Worm (Caenorhabditis elegans) whole organism, L1 larva: ENCODE results near the gene npp-25.

Source experiments
- C04F5.9 ChIP-seq: sonication (generic microtip); optimal IDR thresholded peaks from 2 replicates; lab custom pipeline; 2016; ENCODE audit warnings: missing genetic modification characterization, missing compliant biosample characterization
- C16A3.4 ChIP-seq: fragments of 150-350 bp; optimal IDR thresholded peaks from 2 replicates; lab custom pipeline; 2014; ENCODE audit warnings: missing biosample characterization, missing genetic modification characterization
- C34B4.2 ChIP-seq: sonication (generic microtip); optimal IDR thresholded peaks from 2 replicates; lab custom pipeline; 2017; ENCODE audit warnings: mild to moderate bottlenecking, missing genetic modification characterization, missing compliant biosample characterization
- aha-1 ChIP-seq: fragments of 150-350 bp; optimal IDR thresholded peaks from 2 replicates; lab custom pipeline; 2014; ENCODE audit warnings: missing biosample characterization, missing genetic modification characterization
- aly-2 ChIP-seq: fragments of 150-350 bp; optimal IDR thresholded peaks from 2 replicates; lab custom pipeline; 2014; ENCODE audit warnings: missing biosample characterization, missing genetic modification characterization
- ceh-63 ChIP-seq: fragments of 200-800 bp; sonication (Bioruptor generic); optimal IDR thresholded peaks from 2 replicates; lab custom pipeline; 2018; ENCODE audit warnings: mild to moderate bottlenecking, missing genetic modification characterization, missing compliant biosample characterization
- ceh-8 ChIP-seq: fragments of 200-800 bp; sonication (Bioruptor generic); optimal IDR thresholded peaks from 2 replicates; lab custom pipeline; 2018; ENCODE audit warnings: mild to moderate bottlenecking, missing genetic modification characterization, moderate library complexity, missing compliant biosample characterization
- ceh-82 ChIP-seq, 3 experiments: fragments of 150-350 bp in 1 of 3; sonication (generic microtip) in 2 of 3; optimal IDR thresholded peaks; 2 replicates each; lab custom pipeline; 2014 to 2017; ENCODE audit warnings: missing biosample characterization in 3 of 3, missing genetic modification characterization in 3 of 3
- ceh-88 ChIP-seq: fragments of 200-800 bp; sonication (Bioruptor generic); IDR thresholded peaks from 2 replicates; pipeline ENCODE4 v1.3.6; 2022; ENCODE audit warnings: missing genetic modification characterization, missing compliant biosample characterization
- ceh-90 ChIP-seq: sonication (generic microtip); optimal IDR thresholded peaks from 2 replicates; lab custom pipeline; 2016; ENCODE audit warnings: missing genetic modification characterization, missing compliant biosample characterization
- ces-1 ChIP-seq: fragments of 150-350 bp; optimal IDR thresholded peaks from 2 replicates; lab custom pipeline; 2014; ENCODE audit warnings: missing biosample characterization, missing genetic modification reagents, missing genetic modification characterization
- efl-1 ChIP-seq, 4 experiments: fragments of 150-350 bp; optimal IDR thresholded peaks in 3 of 4; peaks in 1 of 4; 1 replicate in 1 of 4; 2 replicates in 3 of 4; lab custom pipeline; 2014; ENCODE audit warnings: missing biosample characterization in 2 of 4, missing genetic modification characterization in 2 of 4, missing genetic modification reagents in 2 of 4
- efl-3 ChIP-seq: fragments of 200-800 bp; sonication (Bioruptor generic); optimal IDR thresholded peaks from 2 replicates; lab custom pipeline; 2018; ENCODE audit warnings: mild to moderate bottlenecking, missing genetic modification characterization, missing compliant biosample characterization
- egl-13 ChIP-seq: sonication (generic microtip); optimal IDR thresholded peaks from 2 replicates; lab custom pipeline; 2016; ENCODE audit warnings: missing genotype, missing genetic modification reagents, missing genetic modification characterization, missing compliant biosample characterization
- egl-27 ChIP-seq, 2 experiments: fragments of 150-350 bp in 1 of 2; sonication (generic microtip); optimal IDR thresholded peaks; 3 replicates each; lab custom pipeline; 2017 to 2018; ENCODE audit warnings: missing biosample characterization in 2 of 2, missing genetic modification characterization in 2 of 2, missing genetic modification reagents in 2 of 2
- elt-3 ChIP-seq, 6 experiments: fragments of 150-350 bp in 1 of 6; sonication (generic microtip); optimal IDR thresholded peaks; 2 replicates each; lab custom pipeline; 2017 to 2018; ENCODE audit warnings: missing biosample characterization in 6 of 6, missing genetic modification characterization in 6 of 6, inconsistent platforms in 1 of 6
- fkh-10 ChIP-seq: sonication (generic microtip); optimal IDR thresholded peaks from 2 replicates; lab custom pipeline; 2017; ENCODE audit warnings: missing biosample characterization, missing genetic modification reagents, missing genetic modification characterization
- fkh-8 ChIP-seq: sonication (generic microtip); optimal IDR thresholded peaks from 2 replicates; lab custom pipeline; 2016; ENCODE audit warnings: mild to moderate bottlenecking, missing genetic modification characterization, missing compliant biosample characterization
- grh-1 ChIP-seq: fragments of 200-800 bp; sonication (Bioruptor generic); IDR thresholded peaks from 2 replicates; pipeline ENCODE4 v1.3.6; 2022; ENCODE audit warnings: missing genetic modification reagents, missing genetic modification characterization, missing compliant biosample characterization
- hlh-17 ChIP-seq: fragments of 200-800 bp; sonication (Bioruptor generic); optimal IDR thresholded peaks from 2 replicates; lab custom pipeline; 2018; ENCODE audit warnings: missing genetic modification characterization, mild to moderate bottlenecking, missing compliant biosample characterization, moderate library complexity, borderline replicate concordance
- hlh-4 ChIP-seq: sonication (generic microtip); optimal IDR thresholded peaks from 2 replicates; lab custom pipeline; 2016; ENCODE audit warnings: mild to moderate bottlenecking, missing genetic modification characterization, missing compliant biosample characterization
- hpl-2 ChIP-seq: fragments of 150-350 bp; optimal IDR thresholded peaks from 2 replicates; lab custom pipeline; 2014; ENCODE audit warnings: missing biosample characterization, missing genetic modification reagents, missing genetic modification characterization
- irx-1 ChIP-seq: sonication (generic microtip); optimal IDR thresholded peaks from 2 replicates; lab custom pipeline; 2016; ENCODE audit warnings: missing genetic modification characterization, missing compliant biosample characterization
- isw-1 ChIP-seq: fragments of 200-800 bp; sonication (Bioruptor generic); IDR thresholded peaks from 2 replicates; pipeline ENCODE4 v1.3.6; 2022; ENCODE audit warnings: missing genetic modification characterization, missing compliant biosample characterization
- lin-13 ChIP-seq: fragments of 150-350 bp; optimal IDR thresholded peaks from 2 replicates; lab custom pipeline; 2014; ENCODE audit warnings: missing biosample characterization, missing genetic modification reagents, missing genetic modification characterization
- lin-35 ChIP-seq, 2 experiments: fragments of 150-350 bp; optimal IDR thresholded peaks; 2 replicates each; lab custom pipeline; 2014; ENCODE audit warnings: missing biosample characterization in 2 of 2, missing genetic modification characterization in 2 of 2, missing genetic modification reagents in 2 of 2
- mab-9 ChIP-seq: fragments of 200-800 bp; sonication (Bioruptor generic); IDR thresholded peaks from 2 replicates; pipeline ENCODE4 v1.3.6; 2022; ENCODE audit warnings: missing genetic modification reagents, missing genetic modification characterization, missing compliant biosample characterization
- mep-1 ChIP-seq: fragments of 150-350 bp; optimal IDR thresholded peaks from 2 replicates; lab custom pipeline; 2014; ENCODE audit warnings: missing biosample characterization, missing genetic modification characterization
- nhr-12 ChIP-seq: sonication (generic microtip); optimal IDR thresholded peaks from 2 replicates; lab custom pipeline; 2017; ENCODE audit warnings: missing biosample characterization, missing genetic modification characterization
- nhr-237 ChIP-seq: fragments of 150-350 bp; optimal IDR thresholded peaks from 2 replicates; lab custom pipeline; 2014; ENCODE audit warnings: missing biosample characterization, missing genetic modification characterization
- nhr-47 ChIP-seq: sonication (generic microtip); optimal IDR thresholded peaks from 2 replicates; lab custom pipeline; 2016; ENCODE audit warnings: mild to moderate bottlenecking, missing genetic modification characterization, moderate library complexity, missing compliant biosample characterization
- nhr-71 ChIP-seq: sonication (generic microtip); optimal IDR thresholded peaks from 2 replicates; lab custom pipeline; 2016; ENCODE audit warnings: mild to moderate bottlenecking, missing genetic modification characterization, moderate library complexity, missing compliant biosample characterization
- nhr-76 ChIP-seq: sonication (generic microtip); optimal IDR thresholded peaks from 2 replicates; lab custom pipeline; 2017; ENCODE audit warnings: missing biosample characterization, missing genetic modification characterization
- nhr-77 ChIP-seq: fragments of 150-350 bp; optimal IDR thresholded peaks from 2 replicates; lab custom pipeline; 2014; ENCODE audit warnings: missing biosample characterization, missing genetic modification characterization
- nhr-85 ChIP-seq: sonication (generic microtip); peaks from one replicate; lab custom pipeline; 2016; ENCODE audit warnings: missing genetic modification characterization, inconsistent platforms, missing compliant biosample characterization
- nhr-90 ChIP-seq: sonication (generic microtip); optimal IDR thresholded peaks from 2 replicates; lab custom pipeline; 2016; ENCODE audit warnings: mild to moderate bottlenecking, missing genetic modification characterization, missing compliant biosample characterization; ENCODE audit not compliant: poor library complexity
- pax-3 ChIP-seq: fragments of 200-800 bp; sonication (Bioruptor generic); optimal IDR thresholded peaks from 2 replicates; lab custom pipeline; 2018; ENCODE audit warnings: mild to moderate bottlenecking, missing genetic modification characterization, moderate library complexity, missing compliant biosample characterization
- pqm-1 ChIP-seq: sonication (generic microtip); optimal IDR thresholded peaks from 3 replicates; lab custom pipeline; 2017; ENCODE audit warnings: missing biosample characterization, missing genetic modification characterization
- sox-4 ChIP-seq: sonication (generic microtip); optimal IDR thresholded peaks from 2 replicates; lab custom pipeline; 2016; ENCODE audit warnings: missing genetic modification characterization, missing compliant biosample characterization
- unc-98 ChIP-seq: fragments of 200-800 bp; sonication (Bioruptor generic); IDR thresholded peaks from 2 replicates; pipeline ENCODE4 v1.3.6; 2022; ENCODE audit warnings: missing genetic modification characterization, missing compliant biosample characterization
- vab-15 ChIP-seq: sonication (generic microtip); optimal IDR thresholded peaks from 2 replicates; lab custom pipeline; 2017; ENCODE audit warnings: missing genotype, mild to moderate bottlenecking, missing genetic modification characterization, missing compliant biosample characterization
- xbp-1 ChIP-seq: sonication (generic microtip); optimal IDR thresholded peaks from 2 replicates; lab custom pipeline; 2016; ENCODE audit warnings: missing genetic modification characterization, missing compliant biosample characterization
- zip-4 ChIP-seq: fragments of 200-800 bp; sonication (Bioruptor generic); optimal IDR thresholded peaks from 2 replicates; lab custom pipeline; 2018; ENCODE audit warnings: mild to moderate bottlenecking, missing genetic modification characterization, moderate library complexity, missing compliant biosample characterization

Gene npp-25

DNA sequence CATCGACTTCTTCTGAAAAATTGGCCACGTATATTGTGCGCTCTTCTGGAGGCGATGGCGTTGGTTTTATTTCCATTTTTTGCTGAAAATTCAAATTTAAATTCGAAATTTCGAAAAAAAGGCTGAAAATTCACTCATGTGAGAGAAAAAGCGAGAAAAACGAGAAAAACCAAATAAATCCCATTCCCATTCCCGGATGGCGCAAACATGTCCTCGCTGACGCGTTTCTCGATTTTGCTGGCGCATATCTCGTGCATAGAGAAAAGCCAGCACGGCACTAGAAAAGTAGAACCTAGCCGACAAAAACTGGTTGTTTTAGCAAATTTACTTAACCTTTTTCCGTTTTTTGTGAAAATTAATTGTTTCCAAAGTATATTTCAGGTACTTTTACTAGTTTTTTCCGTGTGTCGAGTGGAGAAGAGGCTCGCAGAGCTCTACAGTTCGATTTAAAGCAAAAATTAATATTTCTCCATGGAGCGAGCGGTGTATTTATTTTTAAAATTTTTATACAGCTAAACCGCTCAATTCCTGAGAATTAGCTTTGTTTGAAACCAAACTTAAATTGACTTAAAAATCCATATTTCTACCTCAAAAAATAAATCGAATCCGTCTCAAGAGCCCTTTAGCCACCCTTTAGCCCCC lies 6.1 kb upstream of the npp-25 start, which contains the start of gene rbm-7 (continued):
- TF ChIP-seq nhr-47 (tag; lab: Kevin White, UChicago) (peak; percentile 91), ceh-63 (GFP tag; lab: Kevin White, UChicago) (no peak), egl-13 (no peak), sox-4 (no peak), nhr-71 (peak; percentile 83)
- TF ChIP-seq, all 84 proteins: peak for 44

DNA sequence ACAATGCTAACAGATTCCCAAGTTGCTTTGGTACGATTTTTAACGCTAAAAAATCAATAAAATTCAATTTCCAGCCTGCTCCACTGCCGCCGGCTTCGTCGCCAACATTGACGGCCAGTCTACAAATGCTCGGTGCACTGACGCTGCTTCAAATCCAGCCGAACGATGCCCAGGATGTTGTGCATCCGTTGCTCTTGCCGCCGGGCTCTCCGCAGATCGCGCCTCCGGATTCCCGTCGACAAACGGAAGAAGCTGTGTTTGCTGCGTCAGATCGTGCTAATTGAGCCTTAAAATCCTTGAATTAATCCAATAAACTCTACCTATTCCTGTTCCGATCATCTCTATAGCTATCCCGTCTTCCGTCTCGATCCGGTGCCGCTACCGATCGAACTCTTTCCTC lies 5.3 kb upstream of the npp-25 start:
- TF ChIP-seq hpl-2 (no peak), grh-1 (GFP tag; lab: Robert Waterston, UW) (0 out of 2 replicates have a peak, but pooled peaks have one; percentile 16), efl-1 (optimal IDR thresholded peaks at IDR 0.05; lab: Kevin White, UChicago) (no peak), efl-1 (GFP tag; optimal IDR thresholded peaks at IDR 0.05 in 1 of 2; lab: Kevin White, UChicago) (peak in 1 of 2 experiments; percentile 22), C34B4.2 (tag; lab: Kevin White, UChicago) (no peak), egl-13 (no peak), C16A3.4 (tag; lab: Kevin White, UChicago) (no peak), unc-98 (GFP tag; lab: Robert Waterston, UW) (no peak), ceh-8 (GFP tag; lab: Kevin White, UChicago) (no peak)
- TF ChIP-seq, all 84 proteins: peak for 2

DNA sequence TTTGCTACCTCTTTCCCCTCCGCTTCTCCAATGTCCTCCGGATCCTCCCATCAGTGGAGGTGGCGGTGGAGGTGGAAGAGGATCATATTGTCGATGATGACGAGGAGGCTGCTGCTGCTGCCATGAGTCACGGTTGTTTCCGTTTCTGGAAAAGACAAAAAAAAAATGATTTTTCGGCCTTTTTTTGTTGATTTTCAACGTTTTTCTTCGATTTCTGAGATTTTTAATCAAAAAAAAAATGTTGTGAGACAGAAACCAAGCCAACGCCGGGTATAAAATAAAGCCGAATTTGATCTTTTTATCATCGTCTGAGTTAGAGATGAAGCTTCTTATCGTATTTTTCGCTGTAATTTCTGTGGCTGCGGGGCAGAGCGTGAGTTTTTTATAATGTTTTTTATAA lies 3.8 kb upstream of the npp-25 start, which contains the start of gene Y37D8A.19:
Gene Y37D8A.19 (plus strand): TSS at position 301 of the 400 bp plus-strand sequence.
- TF ChIP-seq mep-1, result no peak
- TF ChIP-seq ceh-82 (tag; optimal IDR thresholded peaks at IDR 0.05; lab: Kevin White, UChicago), result no peak
- TF ChIP-seq C16A3.4 (tag; lab: Kevin White, UChicago), result no peak
- TF ChIP-seq fkh-8 (tag; lab: Kevin White, UChicago), result no peak
- no peak for TF ChIP-seq ceh-8 (GFP tag; lab: Kevin White, UChicago)
- no peak for TF ChIP-seq hlh-4 (tag; lab: Kevin White, UChicago)
- no peak for TF ChIP-seq lin-13
- no peak for TF ChIP-seq nhr-237 (tag; lab: Kevin White, UChicago)
- no peak for TF ChIP-seq pax-3 (tag; lab: Kevin White, UChicago)
- no peak for TF ChIP-seq xbp-1 (tag; lab: Kevin White, UChicago)
- TF ChIP-seq nhr-90, result no peak
- no peak for TF ChIP-seq C04F5.9
- TF ChIP-seq pqm-1, result no peak
- no peak for TF ChIP-seq efl-3 (GFP tag; lab: Kevin White, UChicago)
- no peak for TF ChIP-seq elt-3 (tag; optimal IDR thresholded peaks at IDR 0.05; lab: Kevin White, UChicago)
- TF ChIP-seq hlh-17 (GFP tag; lab: Kevin White, UChicago), result no peak
- TF ChIP-seq aly-2 (tag; lab: Kevin White, UChicago), result no peak
- no peak for TF ChIP-seq ceh-88 (GFP tag; lab: Robert Waterston, UW)
- no peak for TF ChIP-seq nhr-76 (tag; lab: Kevin White, UChicago)
- no peak for TF ChIP-seq lin-35 (GFP tag; optimal IDR thresholded peaks at IDR 0.05; lab: Kevin White, UChicago)

DNA sequence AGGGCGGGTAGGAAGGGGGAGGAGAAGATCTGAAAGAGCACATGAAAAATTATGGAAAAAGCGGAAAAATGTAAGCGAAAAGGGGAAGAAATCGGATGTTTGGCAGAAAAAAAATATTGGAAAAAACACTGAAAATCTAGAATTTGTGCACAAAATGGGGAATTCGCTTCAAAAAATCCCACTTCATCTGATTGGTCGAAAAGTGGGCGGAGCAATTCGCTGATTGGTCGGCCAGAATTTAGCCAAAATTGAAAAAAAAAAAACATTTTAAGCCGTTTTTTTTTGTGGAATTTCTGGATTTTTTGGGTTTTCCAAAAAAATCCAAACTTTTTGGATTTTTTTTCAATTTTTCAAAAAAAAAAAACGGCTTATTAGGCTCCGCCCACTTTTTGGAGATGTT lies 5.0 kb downstream of the npp-25 start:
- TF ChIP-seq ceh-88 (GFP tag; lab: Robert Waterston, UW), result no peak

DNA sequence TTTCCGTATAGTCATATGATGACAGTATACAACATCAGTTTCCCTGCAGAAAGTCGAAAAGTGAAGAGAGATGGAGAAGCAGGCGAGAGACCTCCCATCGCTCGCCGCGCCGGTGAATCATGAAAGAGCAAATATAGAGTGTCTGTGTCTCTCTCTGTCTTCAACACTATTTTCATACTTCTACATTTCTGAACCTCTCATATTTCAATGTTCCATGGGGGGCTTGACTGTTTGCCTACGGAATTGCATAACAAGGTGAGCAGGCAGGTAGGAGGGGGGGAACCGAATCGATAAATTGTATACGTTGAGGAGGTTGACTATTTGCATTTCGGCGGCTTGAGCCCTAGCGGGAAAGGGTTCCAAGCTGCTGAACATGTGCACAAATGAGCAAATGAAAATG lies 5.9 kb downstream of the npp-25 start:
- TF ChIP-seq nhr-85 (no peak), hlh-4 (tag; lab: Kevin White, UChicago) (no peak), ceh-82 (tag; optimal IDR thresholded peaks at IDR 0.05; lab: Kevin White, UChicago) (no peak), sox-4 (no peak), nhr-47 (tag; lab: Kevin White, UChicago) (no peak), irx-1 (no peak), zip-4 (no peak), ces-1 (no peak), fkh-10 (GFP tag; lab: Kevin White, UChicago) (no peak), elt-3 (tag; optimal IDR thresholded peaks at IDR 0.05; lab: Kevin White, UChicago) (no peak), aha-1 (tag; lab: Kevin White, UChicago) (no peak), vab-15 (tag; lab: Kevin White, UChicago) (no peak), isw-1 (GFP tag; lab: Robert Waterston, UW) (no peak), efl-3 (GFP tag; lab: Kevin White, UChicago) (no peak), mab-9 (GFP tag; lab: Robert Waterston, UW) (no peak), nhr-90 (no peak), ceh-63 (GFP tag; lab: Kevin White, UChicago) (no peak), egl-27 (tag; optimal IDR thresholded peaks at IDR 0.05; lab: Kevin White, UChicago) (no peak), nhr-77 (tag; lab: Kevin White, UChicago) (peak; percentile 52), ceh-90 (tag; lab: Kevin White, UChicago) (no peak), nhr-12 (no peak)
